Fruit fly (Drosophila melanogaster): ENCODE results near the gene Hyls1.

Gene Hyls1

DNA sequence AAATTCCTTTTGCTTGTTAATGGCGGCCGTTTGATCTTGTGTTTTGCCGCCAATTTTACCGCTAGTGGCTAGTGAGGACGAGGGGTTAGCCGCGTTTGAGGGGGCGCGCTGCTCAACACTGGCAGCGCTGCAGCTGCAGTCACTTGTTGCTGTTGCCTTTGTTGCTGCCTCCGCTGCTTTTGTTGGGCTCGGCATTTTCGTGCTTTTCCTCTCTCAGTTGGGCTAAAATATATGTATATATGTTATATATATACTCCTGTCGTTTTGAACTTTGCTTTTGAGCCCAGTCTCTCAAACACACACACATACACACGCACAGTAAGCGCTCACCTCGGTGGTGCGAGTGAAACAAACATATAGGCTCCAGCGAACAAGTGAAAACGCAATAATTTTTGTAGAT, 27.6 kb downstream of the Hyls1 start (continued):
- peak; percentile 23 for TF ChIP-seq lab (GFP tag; optimal IDR thresholded peaks at IDR 0.05)
- peak; percentile 25 for TF ChIP-seq Dp (GFP tag; optimal IDR thresholded peaks at IDR 0.05)
- TF ChIP-seq ato (GFP tag; IDR thresholded peaks at IDR 0.05; ENCODE audit: partially characterized antibody) = no peak
- no peak for TF ChIP-seq NFAT (GFP tag; IDR thresholded peaks at IDR 0.05)
- TF ChIP-seq CG9215 (GFP tag; IDR thresholded peaks at IDR 0.05) = no peak
- no peak for TF ChIP-seq Dad (GFP tag; optimal IDR thresholded peaks at IDR 0.05)
- no peak for TF ChIP-seq CG3847 (GFP tag; IDR thresholded peaks at IDR 0.05)
- TF ChIP-seq ssp (GFP tag; IDR thresholded peaks at IDR 0.05) = no peak
- no peak for TF ChIP-seq CG4328 (GFP tag; optimal IDR thresholded peaks at IDR 0.05)
- TF ChIP-seq YL-1 (GFP tag; optimal IDR thresholded peaks at IDR 0.05) = peak; percentile 33
- TF ChIP-seq unc-4 (GFP tag; IDR thresholded peaks at IDR 0.05; ENCODE audit: partially characterized antibody) = no peak
- no peak for TF ChIP-seq CG3995 (GFP tag; optimal IDR thresholded peaks at IDR 0.05)
- no peak for TF ChIP-seq lola (GFP tag; optimal IDR thresholded peaks at IDR 0.05)
- TF ChIP-seq Hsf (GFP tag; optimal IDR thresholded peaks at IDR 0.05) = no peak
- no peak for TF ChIP-seq p53 (GFP tag; optimal IDR thresholded peaks at IDR 0.05)
- TF ChIP-seq jigr1 (GFP tag; IDR thresholded peaks at IDR 0.05) = no peak
- TF ChIP-seq sens-2 (GFP tag; IDR thresholded peaks at IDR 0.05) = no peak
- TF ChIP-seq schlank (tag; optimal IDR thresholded peaks at IDR 0.05) = no peak
- TF ChIP-seq CG3407 (GFP tag; optimal IDR thresholded peaks at IDR 0.05) = no peak
- no peak for TF ChIP-seq CG4282 (GFP tag; optimal IDR thresholded peaks at IDR 0.05)
- no peak for TF ChIP-seq CG8944 (GFP tag; optimal IDR thresholded peaks at IDR 0.05)
- TF ChIP-seq CG17802 (tag; optimal IDR thresholded peaks at IDR 0.05) = no peak
- TF ChIP-seq CG30431 (GFP tag; optimal IDR thresholded peaks at IDR 0.05) = no peak
- no peak for TF ChIP-seq pita (GFP tag; optimal IDR thresholded peaks at IDR 0.05)
- no peak for TF ChIP-seq CG12155 (GFP tag; optimal IDR thresholded peaks at IDR 0.05)
- TF ChIP-seq kah (GFP tag; optimal IDR thresholded peaks at IDR 0.05) = peak; percentile 98
- TF ChIP-seq CG9876 (GFP tag; optimal IDR thresholded peaks at IDR 0.05) = no peak
- TF ChIP-seq NC2β (GFP tag; optimal IDR thresholded peaks at IDR 0.05) = no peak
- TF ChIP-seq Blimp-1 (GFP tag; optimal IDR thresholded peaks at IDR 0.05) = peak; percentile 10
- TF ChIP-seq CG13123 (GFP tag; optimal IDR thresholded peaks at IDR 0.05) = no peak
- no peak for TF ChIP-seq CG1832 (GFP tag; optimal IDR thresholded peaks at IDR 0.05)
- peak in 1 of 2 experiments; percentile 12 for TF ChIP-seq Trl (optimal IDR thresholded peaks at IDR 0.05)
- no peak for TF ChIP-seq Trl (GFP tag; optimal IDR thresholded peaks at IDR 0.05)
- TF ChIP-seq seq (GFP tag; IDR thresholded peaks at IDR 0.05) = peak; percentile 29; the same call in 1 of the 2 replicates
- TF ChIP-seq CG12769 (tag; optimal IDR thresholded peaks at IDR 0.05) = no peak
- no peak for TF ChIP-seq B-H1 (GFP tag; IDR thresholded peaks at IDR 0.05)
- peak; percentile 24; the same call in 1 of the 2 replicates for TF ChIP-seq vvl (GFP tag; IDR thresholded peaks at IDR 0.05)
- peak; percentile 63; the same call in 1 of the 2 replicates for TF ChIP-seq E2f1 (GFP tag; IDR thresholded peaks at IDR 0.05)
- no peak for TF ChIP-seq CG1024 (GFP tag; IDR thresholded peaks at IDR 0.05)
- no peak for TF ChIP-seq wdn (GFP tag; IDR thresholded peaks at IDR 0.05)
- TF ChIP-seq CG7357 (GFP tag; IDR thresholded peaks at IDR 0.05) = no peak
- no peak for TF ChIP-seq CG12219 (GFP tag; optimal IDR thresholded peaks at IDR 0.05)
- peak; percentile 59 for TF ChIP-seq lbe (GFP tag; optimal IDR thresholded peaks at IDR 0.05)
- no peak for TF ChIP-seq CG10543 (GFP tag; optimal IDR thresholded peaks at IDR 0.05)
- no peak for TF ChIP-seq CG16863 (GFP tag; optimal IDR thresholded peaks at IDR 0.05)
- TF ChIP-seq CG18476 (GFP tag; optimal IDR thresholded peaks at IDR 0.05) = no peak
- TF ChIP-seq CG4854 (GFP tag; optimal IDR thresholded peaks at IDR 0.05) = no peak
- TF ChIP-seq sens (GFP tag) = no peak
- TF ChIP-seq gce (GFP tag; IDR thresholded peaks at IDR 0.05) = no peak
- no peak for TF ChIP-seq aop (GFP tag; IDR thresholded peaks at IDR 0.05)
- TF ChIP-seq Dip3 (GFP tag; optimal IDR thresholded peaks at IDR 0.05) = no peak
- TF ChIP-seq CG6813 (GFP tag; optimal IDR thresholded peaks at IDR 0.05) = no peak
- no peak for TF ChIP-seq Max (GFP tag; optimal IDR thresholded peaks at IDR 0.05)
